Worm (Caenorhabditis elegans): ENCODE data around the gene srd-70.

ce11 chrV:20486549-20486948 lies 32.6 kb downstream of the srd-70 start:
- no peak for TF ChIP-seq ceh-28 (tag; optimal IDR thresholded peaks at IDR 0.05)
- TF ChIP-seq aha-1 (tag), result no peak
- TF ChIP-seq nhr-11 (tag; optimal IDR thresholded peaks at IDR 0.05), result no peak
- no peak for TF ChIP-seq ctbp-1 (GFP tag; IDR thresholded peaks at IDR 0.05)
- no peak for TF ChIP-seq lim-7 (GFP tag; IDR thresholded peaks at IDR 0.05)
- no peak for TF ChIP-seq snpc-1.2 (GFP tag; IDR thresholded peaks at IDR 0.05)
- no peak for TF ChIP-seq ama-1 (optimal IDR thresholded peaks at IDR 0.05)
- no peak for TF ChIP-seq fkh-10 (GFP tag; optimal IDR thresholded peaks at IDR 0.05)
- no peak for TF ChIP-seq mdl-1 (tag; optimal IDR thresholded peaks at IDR 0.05)
- no peak for TF ChIP-seq unc-62 (GFP tag; optimal IDR thresholded peaks at IDR 0.05 in 1 of 2)
- no peak for TF ChIP-seq unc-62 (tag; optimal IDR thresholded peaks at IDR 0.05)
- no peak for TF ChIP-seq pqm-1 (tag; optimal IDR thresholded peaks at IDR 0.05)

Measured in whole organism, L4 larva.